Worm (Caenorhabditis elegans): ENCODE measurements around the gene dpff-1.

DNA sequence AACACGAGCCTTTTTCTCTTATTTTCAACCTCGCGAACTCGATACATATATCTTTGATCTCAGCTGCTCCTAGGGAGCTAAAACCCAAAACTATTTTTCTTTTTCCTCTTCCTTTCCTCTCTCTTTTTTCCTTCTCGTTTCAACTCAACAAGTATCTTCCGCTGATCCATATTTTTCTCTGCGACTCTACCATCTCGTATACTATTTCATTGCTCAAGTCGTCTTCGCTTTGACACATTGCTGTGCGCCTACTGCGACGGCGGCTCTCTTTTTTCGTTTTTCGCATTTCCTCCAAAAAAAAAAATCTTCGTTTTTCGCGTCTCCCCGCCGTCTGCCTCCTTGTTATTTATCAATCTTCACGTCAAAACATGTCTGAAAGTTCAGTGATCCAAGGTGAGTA, 43.7 kb upstream of the dpff-1 start:
- TF ChIP-seq pros-1 (tag; optimal IDR thresholded peaks at IDR 0.05), result no peak
- no peak for TF ChIP-seq nhr-11 (tag; optimal IDR thresholded peaks at IDR 0.05)
- no peak for TF ChIP-seq pqm-1 (tag; optimal IDR thresholded peaks at IDR 0.05)
- TF ChIP-seq unc-55 (GFP tag; optimal IDR thresholded peaks at IDR 0.05), result peak; percentile 21
- TF ChIP-seq Y22D7AL.16 (tag; optimal IDR thresholded peaks at IDR 0.05), result no peak
- TF ChIP-seq ttx-3 (tag; optimal IDR thresholded peaks at IDR 0.05), result no peak
